Fruit fly (Drosophila melanogaster) whole organism, prepupa: ENCODE results near the gene Sse.

Experiments used
- Blimp-1 ChIP-seq: fragments of 200-800 bp; sonication (Bioruptor generic); optimal IDR thresholded peaks from 3 replicates; lab custom pipeline; 2017; ENCODE audit warnings: missing biosample characterization, missing genetic modification characterization, mild to moderate bottlenecking, moderate library complexity, missing genetic modification reagents
- CG10631 ChIP-seq: fragments of 200-800 bp; sonication (Bioruptor generic); optimal IDR thresholded peaks from 2 replicates; lab custom pipeline; 2016; ENCODE audit warnings: missing biosample characterization, missing genetic modification characterization
- CG11902 ChIP-seq: fragments of 200-800 bp; sonication (Bioruptor generic); optimal IDR thresholded peaks from 3 replicates; lab custom pipeline; 2016; ENCODE audit warnings: missing biosample characterization, missing genetic modification characterization
- CG4318 ChIP-seq: fragments of 200-800 bp; sonication (Bioruptor generic); optimal IDR thresholded peaks from 3 replicates; lab custom pipeline; 2017; ENCODE audit warnings: missing biosample characterization, mild to moderate bottlenecking, missing genetic modification characterization
- CG6808 ChIP-seq: fragments of 200-800 bp; sonication (Bioruptor generic); optimal IDR thresholded peaks from 3 replicates; lab custom pipeline; 2017; ENCODE audit warnings: missing biosample characterization, missing genetic modification characterization, mild to moderate bottlenecking, moderate library complexity, missing genetic modification reagents
- CG8319 ChIP-seq: fragments of 200-800 bp; sonication (Bioruptor generic); optimal IDR thresholded peaks from 3 replicates; lab custom pipeline; 2016; ENCODE audit warnings: missing biosample characterization, missing genetic modification characterization
- Ets96B ChIP-seq: fragments of 200-800 bp; optimal IDR thresholded peaks from 2 replicates; lab custom pipeline; 2019; ENCODE audit warnings: missing biosample characterization, mild to moderate bottlenecking, missing genetic modification characterization, moderate library complexity
- Hr4 ChIP-seq: fragments of 200-800 bp; sonication (Bioruptor generic); optimal IDR thresholded peaks from 3 replicates; lab custom pipeline; 2016; ENCODE audit warnings: missing biosample characterization, missing genetic modification characterization
- OdsH ChIP-seq: fragments of 200-800 bp; sonication (Bioruptor generic); optimal IDR thresholded peaks from 3 replicates; lab custom pipeline; 2016; ENCODE audit warnings: missing biosample characterization, missing genetic modification characterization
- Sox102F ChIP-seq: fragments of 200-800 bp; sonication (Bioruptor generic); optimal IDR thresholded peaks from 2 replicates; lab custom pipeline; 2016; ENCODE audit warnings: missing biosample characterization, mild to moderate bottlenecking, missing genetic modification characterization

dm6 chr3L:5610582-5610981, 51.5 kb downstream of the Sse start:
- TF ChIP-seq CG10631 (GFP tag; lab: Kevin White, UChicago) = no peak
- TF ChIP-seq CG8319 = no peak
- no peak for TF ChIP-seq CG11902 (GFP tag; lab: Kevin White, UChicago)
- peak; percentile 62 for TF ChIP-seq Blimp-1 (GFP tag; lab: Kevin White, UChicago)
- TF ChIP-seq CG6808 (GFP tag; lab: Kevin White, UChicago) = no peak
- no peak for TF ChIP-seq CG4318 (GFP tag; lab: Kevin White, UChicago)
- no peak for TF ChIP-seq Sox102F (GFP tag; lab: Kevin White, UChicago)
- TF ChIP-seq OdsH (GFP tag; lab: Kevin White, UChicago) = no peak
- TF ChIP-seq Ets96B (tag; lab: Kevin White, UChicago) = no peak
- no peak for TF ChIP-seq Hr4 (GFP tag; lab: Kevin White, UChicago)
